Fruit fly (Drosophila melanogaster) whole organism, embryonic: ENCODE measurements around the gene drn.

Experiments used
- CG15696 ChIP-seq: fragments of 200-800 bp; sonication (Bioruptor generic); optimal IDR thresholded peaks from 2 replicates; lab custom pipeline; 2019; ENCODE audit warnings: missing biosample characterization, mild to moderate bottlenecking, missing genetic modification characterization, moderate library complexity
- CG2129 ChIP-seq: fragments of 200-800 bp; sonication (Bioruptor generic); IDR thresholded peaks from 2 replicates; pipeline ENCODE4 v1.3.6; 2022; ENCODE audit warnings: missing biosample characterization, missing genetic modification characterization; ENCODE audit not compliant: partially characterized antibody
- CG2678 ChIP-seq: fragments of 200-800 bp; sonication (Bioruptor generic); optimal IDR thresholded peaks from 3 replicates; lab custom pipeline; 2019; ENCODE audit warnings: missing biosample characterization, mild to moderate bottlenecking, missing genetic modification characterization, moderate library complexity
- CG33557 ChIP-seq: fragments of 200-800 bp; sonication (Bioruptor generic); optimal IDR thresholded peaks from 2 replicates; lab custom pipeline; 2019; ENCODE audit warnings: missing biosample characterization, mild to moderate bottlenecking, missing genetic modification characterization, moderate library complexity
- CG34422 ChIP-seq: fragments of 200-800 bp; sonication (Bioruptor generic); IDR thresholded peaks from 3 replicates; pipeline ENCODE4 v1.3.6; 2022; ENCODE audit warnings: missing biosample characterization, missing genetic modification characterization
- CG5245 ChIP-seq: fragments of 200-800 bp; sonication (Bioruptor generic); optimal IDR thresholded peaks from 3 replicates; lab custom pipeline; 2016; ENCODE audit warnings: missing biosample characterization, missing genetic modification characterization
- CG7271 ChIP-seq: fragments of 200-800 bp; sonication (Bioruptor generic); optimal IDR thresholded peaks from 2 replicates; lab custom pipeline; 2018; ENCODE audit warnings: missing biosample characterization, mild to moderate bottlenecking, missing genetic modification characterization, moderate library complexity
- CTCF ChIP-seq: fragments of 200-800 bp; sonication (Bioruptor generic); optimal IDR thresholded peaks from 2 replicates; lab custom pipeline; 2017; ENCODE audit warnings: missing biosample characterization, mild to moderate bottlenecking, missing genetic modification characterization, moderate library complexity
- cg ChIP-seq: fragments of 200-800 bp; sonication (Bioruptor generic); optimal IDR thresholded peaks from 3 replicates; lab custom pipeline; 2019; ENCODE audit warnings: missing biosample characterization, mild to moderate bottlenecking, missing genetic modification characterization, moderate library complexity
- da ChIP-seq: fragments of 200-800 bp; sonication (Bioruptor generic); optimal IDR thresholded peaks from 2 replicates; lab custom pipeline; 2016; ENCODE audit warnings: missing biosample characterization, missing genetic modification characterization
- hkb ChIP-seq, 2 experiments: fragments of 200-800 bp in 1 of 2; fragments of >200 bp in 1 of 2; sonication (Bioruptor generic) in 1 of 2; IDR thresholded peaks in 1 of 2; optimal IDR thresholded peaks in 1 of 2; 2 replicates each; pipeline versions ENCODE4 v1.3.6 to Lab custom; 2017 to 2022; ENCODE audit warnings: missing biosample characterization in 1 of 2, missing genetic modification characterization in 1 of 2
- lbe ChIP-seq: fragments of 200-800 bp; sonication (Bioruptor generic); optimal IDR thresholded peaks from 2 replicates; lab custom pipeline; 2016; ENCODE audit warnings: missing biosample characterization, mild to moderate bottlenecking, missing genetic modification characterization

- TF ChIP-seq CG34422 = no peak
- no peak for TF ChIP-seq CG5245
- no peak for TF ChIP-seq CTCF
- no peak for TF ChIP-seq lbe
- no peak for TF ChIP-seq CG2678 (tag; lab: Kevin White, UChicago)
- TF ChIP-seq cg (GFP tag; lab: Kevin White, UChicago) = no peak
- TF ChIP-seq CG7271 (tag; lab: Kevin White, UChicago) = no peak
- no peak for TF ChIP-seq CG2129 (GFP tag; lab: Robert Waterston, UW)
- TF ChIP-seq CG15696 (tag; lab: Kevin White, UChicago) = no peak
- no peak for TF ChIP-seq hkb (optimal IDR thresholded peaks at IDR 0.05; lab: Kevin White, UChicago)
- TF ChIP-seq hkb (GFP tag; IDR thresholded peaks at IDR 0.05; lab: Robert Waterston, UW) = no peak
- no peak for TF ChIP-seq da (GFP tag; lab: Kevin White, UChicago)
- TF ChIP-seq CG33557 = no peak
These were observed 49.0 kb downstream of the drn start for dm6 chr3R:9388972-9389371.
